Fruit fly (Drosophila melanogaster) S2 (cell line): ENCODE measurements around the gene Tmep.

ENCODE experiments used
- CG8478 ChIP-seq: fragments of >200 bp; optimal IDR thresholded peaks from 2 replicates; lab custom pipeline; 2018
- CTCF ChIP-seq, 2 experiments: fragments of >200 bp; optimal IDR thresholded peaks; 2 replicates each; lab custom pipeline; 2018

DNA sequence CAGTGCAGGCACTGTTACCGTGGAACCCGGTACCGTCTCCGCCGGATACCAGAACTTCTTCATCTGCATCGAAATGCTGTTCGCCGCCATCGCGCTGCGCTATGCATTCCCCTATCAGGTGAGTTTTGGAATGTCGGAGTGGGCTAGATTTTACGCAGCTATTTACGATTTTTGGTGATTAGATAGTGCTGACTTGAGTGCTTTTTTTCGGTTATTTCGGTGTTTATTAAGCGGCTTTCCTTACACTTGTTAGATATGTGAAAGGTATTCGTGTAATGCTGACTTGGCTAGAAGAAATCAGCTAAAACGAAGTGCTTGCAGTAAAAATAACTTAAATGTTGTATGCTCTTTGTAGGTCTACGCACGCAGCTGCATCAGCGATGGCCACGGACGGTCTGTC is 4.2 kb downstream of the Tmep start:
- TF ChIP-seq CG8478 (lab: Kevin White, UChicago): no peak
- no peak for TF ChIP-seq CTCF (optimal IDR thresholded peaks at IDR 0.05; lab: Kevin White, UChicago)
